Worm (Caenorhabditis elegans) whole organism, L4 larva: Measurements from ENCODE around the gene dct-15.

Source experiments
- F10B5.3 ChIP-seq: sonication (generic microtip); optimal IDR thresholded peaks from 2 replicates; lab custom pipeline; 2016; ENCODE audit warnings: mild to moderate bottlenecking, missing genetic modification characterization, missing compliant biosample characterization
- ces-1 ChIP-seq: fragments of 150-350 bp; sonication (generic microtip); optimal IDR thresholded peaks from 4 replicates; lab custom pipeline; 2014; ENCODE audit warnings: missing biosample characterization, missing genetic modification reagents, missing genetic modification characterization
- mep-1 ChIP-seq: fragments of 150-350 bp; sonication (generic microtip); optimal IDR thresholded peaks from 3 replicates; lab custom pipeline; 2014; ENCODE audit warnings: missing biosample characterization, missing genetic modification characterization
- pqm-1 ChIP-seq: sonication (generic microtip); optimal IDR thresholded peaks from 2 replicates; lab custom pipeline; 2017; ENCODE audit warnings: missing biosample characterization, missing genetic modification characterization
- unc-130 ChIP-seq: sonication (generic microtip); optimal IDR thresholded peaks from 2 replicates; lab custom pipeline; 2016; ENCODE audit warnings: missing genetic modification reagents, missing genetic modification characterization, missing compliant biosample characterization
- zfp-3 ChIP-seq: fragments of 200-800 bp; sonication (Bioruptor generic); conservative IDR thresholded peaks from 2 replicates; pipeline ENCODE4 v1.3.6; 2022; ENCODE audit warnings: missing genetic modification reagents, missing genetic modification characterization, missing compliant biosample characterization

DNA sequence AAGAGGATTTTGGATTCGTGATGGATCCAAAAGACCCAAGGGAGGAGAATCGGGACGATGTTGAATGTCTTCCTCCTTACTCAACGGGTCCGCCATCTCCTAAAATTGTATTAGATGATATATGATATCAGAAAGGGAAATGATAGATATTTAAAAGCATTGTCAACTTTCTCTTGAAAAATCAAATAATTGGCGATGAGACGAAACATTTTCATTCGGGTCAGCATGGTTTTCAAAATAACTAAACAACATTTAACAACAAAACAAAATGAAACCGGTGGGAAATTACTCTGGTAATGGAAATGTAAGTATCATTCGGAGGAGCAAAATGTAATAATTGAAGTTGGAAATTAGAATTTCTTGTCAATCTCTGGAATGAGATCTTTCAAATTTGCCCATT lies 14.0 kb downstream of the dct-15 start, which contains the start of gene pis-1:
- TF ChIP-seq unc-130 (GFP tag; lab: Kevin White, UChicago) (no peak), zfp-3 (no peak), F10B5.3 (tag; lab: Kevin White, UChicago) (no peak), ces-1 (GFP tag; lab: Kevin White, UChicago) (no peak), pqm-1 (no peak), mep-1 (no peak)
